Fruit fly (Drosophila melanogaster): ENCODE measurements around the gene CG11594.

The CG11594 gene

dm6 chr3L:3983466-3983946, 42.3 kb downstream of the CG11594 start, which contains the start of gene scrt (continued):
- peak; percentile 51 for TF ChIP-seq Ada2b (GFP tag; IDR thresholded peaks at IDR 0.05)
- TF ChIP-seq sim (GFP tag; IDR thresholded peaks at IDR 0.05), result no peak
- peak; percentile 18 for TF ChIP-seq CG2116 (GFP tag; optimal IDR thresholded peaks at IDR 0.05)
- TF ChIP-seq CG13894 (tag; optimal IDR thresholded peaks at IDR 0.05), result no peak
- TF ChIP-seq CG8388 (GFP tag; optimal IDR thresholded peaks at IDR 0.05), result peak; percentile 3
- TF ChIP-seq ATbp (GFP tag; optimal IDR thresholded peaks at IDR 0.05), result no peak
- no peak for TF ChIP-seq cad (GFP tag; optimal IDR thresholded peaks at IDR 0.05)
- no peak for TF ChIP-seq CG8478 (optimal IDR thresholded peaks at IDR 0.05)
- no peak for TF ChIP-seq twi (tag; optimal IDR thresholded peaks at IDR 0.05)
- no peak for TF ChIP-seq CG8089 (GFP tag; optimal IDR thresholded peaks at IDR 0.05)
- no peak for TF ChIP-seq cato (GFP tag; optimal IDR thresholded peaks at IDR 0.05; ENCODE audit: borderline replicate concordance)
- TF ChIP-seq CG2678 (tag; optimal IDR thresholded peaks at IDR 0.05), result no peak
- no peak for TF ChIP-seq CG2889 (GFP tag; IDR thresholded peaks at IDR 0.05)
- TF ChIP-seq Dad (GFP tag; optimal IDR thresholded peaks at IDR 0.05), result peak; percentile 39
- TF ChIP-seq bbx (GFP tag; IDR thresholded peaks at IDR 0.05; ENCODE audit: partially characterized antibody), result no peak; the same call in 1 of the 2 replicates
- no peak for TF ChIP-seq CG17612 (GFP tag; IDR thresholded peaks at IDR 0.05)
- TF ChIP-seq slp2 (GFP tag; optimal IDR thresholded peaks at IDR 0.05), result no peak
- TF ChIP-seq CG18262 (tag; optimal IDR thresholded peaks at IDR 0.05), result peak; percentile 62
- no peak for TF ChIP-seq CG7928 (GFP tag; optimal IDR thresholded peaks at IDR 0.05)
- peak; percentile 86 for TF ChIP-seq gem (tag; optimal IDR thresholded peaks at IDR 0.05)
- no peak for TF ChIP-seq cg (GFP tag; optimal IDR thresholded peaks at IDR 0.05)
- TF ChIP-seq CG7839 (tag; optimal IDR thresholded peaks at IDR 0.05), result no peak
- TF ChIP-seq CG33213 (GFP tag; optimal IDR thresholded peaks at IDR 0.05), result no peak
- peak; percentile 59 for TF ChIP-seq nerfin-1 (tag; optimal IDR thresholded peaks at IDR 0.05)
- TF ChIP-seq Dfd (GFP tag; optimal IDR thresholded peaks at IDR 0.05), result no peak
- TF ChIP-seq CG15696 (tag; optimal IDR thresholded peaks at IDR 0.05), result peak; percentile 94
- TF ChIP-seq Mad (GFP tag; optimal IDR thresholded peaks at IDR 0.05), result no peak
- no peak for TF ChIP-seq CG18476 (GFP tag; optimal IDR thresholded peaks at IDR 0.05)
- peak; percentile 28 for TF ChIP-seq CG6683 (GFP tag; optimal IDR thresholded peaks at IDR 0.05)
- 0 out of 2 replicates have a peak, but pooled peaks have one; percentile 17 for TF ChIP-seq H2.0 (GFP tag; IDR thresholded peaks at IDR 0.05)
- no peak for TF ChIP-seq en (GFP tag; optimal IDR thresholded peaks at IDR 0.05)
- TF ChIP-seq CG9797 (GFP tag; optimal IDR thresholded peaks at IDR 0.05), result no peak
- TF ChIP-seq Rfx (GFP tag; IDR thresholded peaks at IDR 0.05), result peak; percentile 32; the same call in 1 of the 2 replicates
- TF ChIP-seq yki (optimal IDR thresholded peaks at IDR 0.05), result peak; percentile 51
- TF ChIP-seq CG4282 (GFP tag; optimal IDR thresholded peaks at IDR 0.05), result no peak
- TF ChIP-seq Deaf1 (tag; optimal IDR thresholded peaks at IDR 0.05), result peak; percentile 97
- TF ChIP-seq hth (optimal IDR thresholded peaks at IDR 0.05), result no peak
- no peak for TF ChIP-seq gro (GFP tag; optimal IDR thresholded peaks at IDR 0.05)
- no peak for TF ChIP-seq ssp (GFP tag; IDR thresholded peaks at IDR 0.05)
- peak; percentile 59; the same call in 1 of the 2 replicates for TF ChIP-seq sisA (GFP tag; IDR thresholded peaks at IDR 0.05)
- no peak for TF ChIP-seq Mrtf (GFP tag; IDR thresholded peaks at IDR 0.05)
- TF ChIP-seq Rx (GFP tag; IDR thresholded peaks at IDR 0.05), result peak; percentile 51
- TF ChIP-seq p53 (GFP tag; optimal IDR thresholded peaks at IDR 0.05), result no peak
- no peak for TF ChIP-seq Dek (tag; optimal IDR thresholded peaks at IDR 0.05)
- peak; percentile 10 for TF ChIP-seq Dip3 (GFP tag; optimal IDR thresholded peaks at IDR 0.05)
- peak; percentile 26 for TF ChIP-seq CG6765 (GFP tag; optimal IDR thresholded peaks at IDR 0.05)
- no peak for TF ChIP-seq toy (GFP tag; IDR thresholded peaks at IDR 0.05)
- 0 out of 2 replicates have a peak, but pooled peaks have one; percentile 35 for TF ChIP-seq HLH3B (GFP tag; IDR thresholded peaks at IDR 0.05)
- no peak for TF ChIP-seq CG7271 (tag; optimal IDR thresholded peaks at IDR 0.05)
- no peak for TF ChIP-seq fru (optimal IDR thresholded peaks at IDR 0.05)
- peak; percentile 7 for TF ChIP-seq CG17802 (tag; optimal IDR thresholded peaks at IDR 0.05)
- TF ChIP-seq CG15269 (tag; optimal IDR thresholded peaks at IDR 0.05), result no peak
- no peak for TF ChIP-seq kah (GFP tag; optimal IDR thresholded peaks at IDR 0.05)

All from whole organism, embryonic.